Fruit fly (Drosophila melanogaster) whole organism, embryonic: Measurements from ENCODE around the gene CSN6.

Experiments used
- Asciz ChIP-seq: fragments of 200-800 bp; sonication (Bioruptor generic); optimal IDR thresholded peaks from 2 replicates; lab custom pipeline; 2017; ENCODE audit warnings: missing biosample characterization, mild to moderate bottlenecking, missing genetic modification characterization, missing genetic modification reagents
- Atf-2 ChIP-seq: fragments of 200-800 bp; sonication (Bioruptor generic); optimal IDR thresholded peaks from 2 replicates; lab custom pipeline; 2016; ENCODE audit warnings: missing biosample characterization, missing genetic modification characterization
- Atf3 ChIP-seq: fragments of 200-800 bp; sonication (Bioruptor generic); optimal IDR thresholded peaks from 3 replicates; lab custom pipeline; 2016; ENCODE audit warnings: missing biosample characterization, missing genetic modification characterization
- Awh ChIP-seq: fragments of 200-800 bp; sonication (Bioruptor generic); IDR thresholded peaks from 2 replicates; pipeline ENCODE4, ENCODE4 v1.3.6; 2022; ENCODE audit warnings: missing biosample characterization, missing genetic modification characterization
- CG10565 ChIP-seq: fragments of 200-800 bp; sonication (Bioruptor generic); optimal IDR thresholded peaks from 3 replicates; lab custom pipeline; 2016; ENCODE audit warnings: missing biosample characterization, mild to moderate bottlenecking, missing genetic modification characterization
- CG11247 ChIP-seq: fragments of 200-800 bp; sonication (Bioruptor generic); IDR thresholded peaks from 2 replicates; pipeline ENCODE4 v1.3.6; 2022; ENCODE audit warnings: missing biosample characterization, missing genetic modification characterization
- CG12236 ChIP-seq: fragments of 200-800 bp; sonication (Bioruptor generic); optimal IDR thresholded peaks from 2 replicates; lab custom pipeline; 2016; ENCODE audit warnings: missing biosample characterization, missing genetic modification characterization
- CG12391 ChIP-seq: fragments of 200-800 bp; sonication (Bioruptor generic); optimal IDR thresholded peaks from 3 replicates; lab custom pipeline; 2018; ENCODE audit warnings: missing biosample characterization, mild to moderate bottlenecking, missing genetic modification characterization, moderate library complexity
- CG12769 ChIP-seq: fragments of 200-800 bp; sonication (Bioruptor generic); optimal IDR thresholded peaks from 2 replicates; lab custom pipeline; 2019; ENCODE audit warnings: missing biosample characterization, mild to moderate bottlenecking, missing genetic modification characterization, moderate library complexity
- CG14710 ChIP-seq: fragments of 200-800 bp; sonication (Bioruptor generic); optimal IDR thresholded peaks from 3 replicates; lab custom pipeline; 2019; ENCODE audit warnings: missing biosample characterization, mild to moderate bottlenecking, missing genetic modification characterization, moderate library complexity
- CG16813 ChIP-seq: fragments of 200-800 bp; sonication (Bioruptor generic); IDR thresholded peaks from 3 replicates; pipeline ENCODE4 v1.3.6; 2022; ENCODE audit warnings: missing biosample characterization, missing genetic modification characterization; ENCODE audit not compliant: partially characterized antibody
- CG17912 ChIP-seq: fragments of 200-800 bp; sonication (Bioruptor generic); optimal IDR thresholded peaks from 2 replicates; lab custom pipeline; 2018; ENCODE audit warnings: missing biosample characterization, mild to moderate bottlenecking, missing genetic modification characterization
- CG1792 ChIP-seq: fragments of 200-800 bp; sonication (Bioruptor generic); optimal IDR thresholded peaks from 2 replicates; lab custom pipeline; 2016; ENCODE audit warnings: missing biosample characterization, missing genetic modification characterization
- CG2116 ChIP-seq: fragments of 200-800 bp; sonication (Bioruptor generic); optimal IDR thresholded peaks from 3 replicates; lab custom pipeline; 2018; ENCODE audit warnings: missing biosample characterization, mild to moderate bottlenecking, missing genetic modification characterization
- CG2678 ChIP-seq: fragments of 200-800 bp; sonication (Bioruptor generic); optimal IDR thresholded peaks from 3 replicates; lab custom pipeline; 2019; ENCODE audit warnings: missing biosample characterization, mild to moderate bottlenecking, missing genetic modification characterization, moderate library complexity
- CG2875 ChIP-seq: fragments of 200-800 bp; sonication (Bioruptor generic); optimal IDR thresholded peaks from 2 replicates; lab custom pipeline; 2017; ENCODE audit warnings: missing biosample characterization, mild to moderate bottlenecking, missing genetic modification characterization, missing genetic modification reagents
- CG3847 ChIP-seq: fragments of 200-800 bp; sonication (Bioruptor generic); IDR thresholded peaks from 2 replicates; pipeline ENCODE4 v1.3.6; 2022; ENCODE audit warnings: missing biosample characterization, missing genetic modification characterization
- CG5953 ChIP-seq: fragments of 200-800 bp; sonication (Bioruptor generic); IDR thresholded peaks from 2 replicates; pipeline ENCODE4 v1.3.6; 2022; ENCODE audit warnings: missing biosample characterization, missing genetic modification characterization
- CTCF ChIP-seq: fragments of 200-800 bp; sonication (Bioruptor generic); optimal IDR thresholded peaks from 2 replicates; lab custom pipeline; 2017; ENCODE audit warnings: missing biosample characterization, mild to moderate bottlenecking, missing genetic modification characterization, moderate library complexity
- CoRest ChIP-seq: fragments of 200-800 bp; sonication (Bioruptor generic); optimal IDR thresholded peaks from 3 replicates; lab custom pipeline; 2018; ENCODE audit warnings: missing biosample characterization, mild to moderate bottlenecking, missing genetic modification characterization, moderate library complexity
- CrebB ChIP-seq: fragments of 200-800 bp; sonication (Bioruptor generic); optimal IDR thresholded peaks from 3 replicates; lab custom pipeline; 2018; ENCODE audit warnings: missing biosample characterization, mild to moderate bottlenecking, missing genetic modification characterization
- D ChIP-seq, 2 experiments: fragments of 200-800 bp in 1 of 2; fragments of >200 bp in 1 of 2; sonication (Bioruptor generic) in 1 of 2; optimal IDR thresholded peaks; 2 replicates in 1 of 2; 3 replicates in 1 of 2; lab custom pipeline; 2017; ENCODE audit warnings: mild to moderate bottlenecking in 1 of 2, missing biosample characterization in 1 of 2, missing genetic modification characterization in 1 of 2, missing genetic modification reagents in 1 of 2
- Hey ChIP-seq: fragments of 200-800 bp; sonication (Bioruptor generic); optimal IDR thresholded peaks from 3 replicates; lab custom pipeline; 2018; ENCODE audit warnings: missing biosample characterization, mild to moderate bottlenecking, missing genetic modification characterization
- Hr51 ChIP-seq, 2 experiments: fragments of 200-800 bp; sonication (Bioruptor generic); optimal IDR thresholded peaks; 2 replicates in 1 of 2; 3 replicates in 1 of 2; lab custom pipeline; 2016 to 2018; ENCODE audit warnings: missing biosample characterization in 2 of 2, missing genetic modification characterization in 2 of 2, mild to moderate bottlenecking in 1 of 2, moderate library complexity in 1 of 2
- NfI ChIP-seq: fragments of 200-800 bp; sonication (Bioruptor generic); optimal IDR thresholded peaks from 3 replicates; lab custom pipeline; 2018; ENCODE audit warnings: missing biosample characterization, mild to moderate bottlenecking, missing genetic modification characterization, moderate library complexity
- Opbp ChIP-seq: fragments of 200-800 bp; sonication (Bioruptor generic); IDR thresholded peaks from 3 replicates; pipeline ENCODE4 v1.3.6; 2022; ENCODE audit warnings: missing biosample characterization, missing genetic modification characterization; ENCODE audit not compliant: partially characterized antibody
- Side ChIP-seq: fragments of 200-800 bp; sonication (Bioruptor generic); optimal IDR thresholded peaks from 2 replicates; lab custom pipeline; 2016; ENCODE audit warnings: missing biosample characterization, missing genetic modification characterization
- cas ChIP-seq: fragments of 200-800 bp; sonication (Bioruptor generic); IDR thresholded peaks from 2 replicates; pipeline ENCODE4 v1.3.6; 2022; ENCODE audit warnings: missing biosample characterization, missing genetic modification characterization
- crol ChIP-seq: fragments of 200-800 bp; sonication (Bioruptor generic); IDR thresholded peaks from 2 replicates; pipeline ENCODE4 v1.3.6; 2022; ENCODE audit warnings: missing biosample characterization, missing genetic modification characterization
- dati ChIP-seq: fragments of 200-800 bp; sonication (Bioruptor generic); IDR thresholded peaks from 2 replicates; pipeline ENCODE4 v1.3.6; 2022; ENCODE audit warnings: missing biosample characterization, missing genetic modification characterization
- dimm ChIP-seq: fragments of 200-800 bp; sonication (Bioruptor generic); IDR thresholded peaks from 2 replicates; pipeline ENCODE4 v1.3.6; 2022; ENCODE audit warnings: missing biosample characterization, missing genetic modification characterization
- dpn ChIP-seq, 2 experiments: fragments of 200-800 bp; sonication (Bioruptor generic); optimal IDR thresholded peaks; 3 replicates each; lab custom pipeline; 2016; ENCODE audit warnings: missing biosample characterization in 2 of 2, missing genetic modification characterization in 2 of 2
- en ChIP-seq: fragments of 200-800 bp; sonication (Bioruptor generic); optimal IDR thresholded peaks from 2 replicates; lab custom pipeline; 2016; ENCODE audit warnings: missing biosample characterization, missing genetic modification characterization
- fd3F ChIP-seq: fragments of 200-800 bp; sonication (Bioruptor generic); optimal IDR thresholded peaks from 2 replicates; lab custom pipeline; 2018; ENCODE audit warnings: missing biosample characterization, mild to moderate bottlenecking, missing genetic modification characterization, moderate library complexity
- fd64A ChIP-seq: fragments of 200-800 bp; sonication (Bioruptor generic); optimal IDR thresholded peaks from 3 replicates; lab custom pipeline; 2018; ENCODE audit warnings: missing biosample characterization, mild to moderate bottlenecking, missing genetic modification characterization
- hkb ChIP-seq, 2 experiments: fragments of 200-800 bp in 1 of 2; fragments of >200 bp in 1 of 2; sonication (Bioruptor generic) in 1 of 2; IDR thresholded peaks in 1 of 2; optimal IDR thresholded peaks in 1 of 2; 2 replicates each; pipeline versions ENCODE4 v1.3.6 to Lab custom; 2017 to 2022; ENCODE audit warnings: missing biosample characterization in 1 of 2, missing genetic modification characterization in 1 of 2
- klu ChIP-seq: fragments of 200-800 bp; sonication (Bioruptor generic); IDR thresholded peaks from 2 replicates; pipeline ENCODE4 v1.3.6; 2022; ENCODE audit warnings: missing biosample characterization, missing genetic modification characterization
- kni ChIP-seq: fragments of 200-800 bp; sonication (Bioruptor generic); optimal IDR thresholded peaks from 3 replicates; lab custom pipeline; 2017; ENCODE audit warnings: mild to moderate bottlenecking, missing biosample characterization, missing genetic modification reagents, missing genetic modification characterization
- lmd ChIP-seq: fragments of 200-800 bp; sonication (Bioruptor generic); IDR thresholded peaks from 2 replicates; pipeline ENCODE4 v1.3.6; 2022; ENCODE audit warnings: missing biosample characterization, missing genetic modification characterization
- mld ChIP-seq: fragments of 200-800 bp; sonication (Bioruptor generic); IDR thresholded peaks from 3 replicates; pipeline ENCODE4 v1.3.6; 2022; ENCODE audit warnings: missing biosample characterization, missing genetic modification characterization; ENCODE audit not compliant: partially characterized antibody
- nerfin-2 ChIP-seq: fragments of 200-800 bp; sonication (Bioruptor generic); IDR thresholded peaks from 2 replicates; pipeline ENCODE4 v1.3.6; 2022; ENCODE audit warnings: missing biosample characterization, missing genetic modification characterization; ENCODE audit not compliant: partially characterized antibody
- odd ChIP-seq: fragments of 200-800 bp; sonication (Bioruptor generic); optimal IDR thresholded peaks from 2 replicates; lab custom pipeline; 2017; ENCODE audit warnings: missing biosample characterization, mild to moderate bottlenecking, missing genetic modification characterization
- pum ChIP-seq: fragments of 200-800 bp; sonication (Bioruptor generic); optimal IDR thresholded peaks from 2 replicates; lab custom pipeline; 2016; ENCODE audit warnings: missing biosample characterization, missing genetic modification characterization
- ranshi ChIP-seq: fragments of 200-800 bp; sonication (Bioruptor generic); IDR thresholded peaks from 2 replicates; pipeline ENCODE4 v1.3.6; 2022; ENCODE audit warnings: missing biosample characterization, missing genetic modification characterization
- rib ChIP-seq: fragments of 200-800 bp; sonication (Bioruptor generic); IDR thresholded peaks from 2 replicates; pipeline ENCODE4 v1.3.6; 2022; ENCODE audit warnings: missing biosample characterization, missing genetic modification characterization
- schlank ChIP-seq: fragments of 200-800 bp; sonication (Bioruptor generic); optimal IDR thresholded peaks from 2 replicates; lab custom pipeline; 2018; ENCODE audit warnings: missing biosample characterization, mild to moderate bottlenecking, missing genetic modification characterization
- stc ChIP-seq: fragments of 200-800 bp; sonication (Bioruptor generic); IDR thresholded peaks from 2 replicates; pipeline ENCODE4 v1.3.6; 2022; ENCODE audit warnings: missing biosample characterization, missing genetic modification characterization
- wdn ChIP-seq: fragments of 200-800 bp; sonication (Bioruptor generic); IDR thresholded peaks from 2 replicates; pipeline ENCODE4 v1.3.6; 2022; ENCODE audit warnings: missing biosample characterization, missing genetic modification characterization
- yki ChIP-seq: fragments of >200 bp; optimal IDR thresholded peaks from 3 replicates; lab custom pipeline; 2018
- zf30C ChIP-seq: fragments of 200-800 bp; sonication (Bioruptor generic); optimal IDR thresholded peaks from 3 replicates; lab custom pipeline; 2018; ENCODE audit warnings: missing biosample characterization, mild to moderate bottlenecking, missing genetic modification characterization

The CSN6 gene

DNA sequence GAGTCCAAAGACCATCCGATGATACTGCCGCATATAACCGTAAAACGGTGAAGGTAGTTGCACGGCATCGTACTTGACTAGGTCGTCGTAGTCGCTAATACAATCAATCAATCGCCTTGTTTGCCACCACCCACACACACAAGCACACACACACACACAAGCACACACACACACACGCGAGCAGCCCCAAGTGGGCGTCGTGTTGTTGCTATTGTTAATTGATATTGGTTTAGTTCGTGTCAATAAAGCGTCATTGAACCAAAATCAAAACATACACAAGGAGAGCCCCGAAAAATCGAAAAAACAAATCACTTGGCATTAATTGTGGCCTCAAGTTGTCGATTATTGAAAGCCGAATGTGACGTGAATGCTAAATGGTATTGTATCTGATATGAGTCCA is 15.9 kb downstream of the CSN6 start (continued):
- peak; percentile 32 for TF ChIP-seq Side (GFP tag; lab: Kevin White, UChicago)
- peak; percentile 26; the same call in 1 of the 2 replicates for TF ChIP-seq stc
- TF ChIP-seq CG2678 (tag; lab: Kevin White, UChicago) = peak; percentile 68
- peak; percentile 52; the same call in 1 of the 2 replicates for TF ChIP-seq CG11247 (GFP tag; lab: Robert Waterston, UW)
- peak; percentile 46 for TF ChIP-seq schlank (tag; lab: Kevin White, UChicago)
- no peak for TF ChIP-seq klu (GFP tag; lab: Robert Waterston, UW)
- peak; percentile 80 for TF ChIP-seq Awh (GFP tag; lab: Robert Waterston, UW)
- peak; percentile 11 for TF ChIP-seq CG12391 (tag; lab: Kevin White, UChicago)
- TF ChIP-seq dati (GFP tag; lab: Robert Waterston, UW) = no peak
- TF ChIP-seq crol = no peak
- TF ChIP-seq CG5953 (GFP tag; lab: Robert Waterston, UW) = no peak
- no peak for TF ChIP-seq zf30C (GFP tag; lab: Kevin White, UChicago)
- no peak for TF ChIP-seq yki (lab: Kevin White, UChicago)
- TF ChIP-seq Asciz (GFP tag; lab: Kevin White, UChicago) = peak; percentile 65
- peak; percentile 12 for TF ChIP-seq en (GFP tag; lab: Kevin White, UChicago)
- TF ChIP-seq nerfin-2 (GFP tag; lab: Robert Waterston, UW) = no peak
- TF ChIP-seq CG10565 (GFP tag; lab: Kevin White, UChicago) = no peak
- TF ChIP-seq CG17912 (GFP tag; lab: Kevin White, UChicago) = no peak
- TF ChIP-seq CG12769 (tag; lab: Kevin White, UChicago) = peak; percentile 63
- TF ChIP-seq CrebB (tag; lab: Kevin White, UChicago) = peak; percentile 12
- TF ChIP-seq CG2875 (GFP tag; lab: Kevin White, UChicago) = peak; percentile 27
- TF ChIP-seq CoRest (tag; lab: Kevin White, UChicago) = peak; percentile 26
- TF ChIP-seq dpn (GFP tag; optimal IDR thresholded peaks at IDR 0.05; lab: Kevin White, UChicago) = peak in 1 of 2 experiments; percentile 47
- peak; percentile 18 for TF ChIP-seq odd (GFP tag; lab: Kevin White, UChicago)
- TF ChIP-seq D (optimal IDR thresholded peaks at IDR 0.05; lab: Kevin White, UChicago) = no peak
- peak; percentile 1 for TF ChIP-seq D (GFP tag; optimal IDR thresholded peaks at IDR 0.05; lab: Kevin White, UChicago)
- TF ChIP-seq rib (GFP tag; lab: Robert Waterston, UW) = no peak
- TF ChIP-seq Atf3 (GFP tag; lab: Kevin White, UChicago) = no peak
- no peak for TF ChIP-seq CG3847 (GFP tag; lab: Robert Waterston, UW)
- no peak for TF ChIP-seq CG16813
- TF ChIP-seq fd64A = peak; percentile 70
- no peak for TF ChIP-seq Hey (tag; lab: Kevin White, UChicago)
- TF ChIP-seq wdn (GFP tag; lab: Robert Waterston, UW) = no peak
- TF ChIP-seq Hr51 (GFP tag; optimal IDR thresholded peaks at IDR 0.05; lab: Kevin White, UChicago) = no peak
- TF ChIP-seq mld (GFP tag; lab: Robert Waterston, UW) = no peak
- TF ChIP-seq hkb (optimal IDR thresholded peaks at IDR 0.05; lab: Kevin White, UChicago) = no peak
- peak; percentile 76 for TF ChIP-seq hkb (GFP tag; IDR thresholded peaks at IDR 0.05; lab: Robert Waterston, UW)
- TF ChIP-seq NfI (GFP tag; lab: Kevin White, UChicago) = peak; percentile 11
- peak; percentile 26 for TF ChIP-seq Atf-2 (GFP tag; lab: Kevin White, UChicago)
- no peak for TF ChIP-seq CTCF (GFP tag; lab: Kevin White, UChicago)
- no peak for TF ChIP-seq dimm (GFP tag; lab: Robert Waterston, UW)
- TF ChIP-seq ranshi (GFP tag; lab: Robert Waterston, UW) = peak; percentile 42; the same call in 1 of the 2 replicates
- peak; percentile 69 for TF ChIP-seq kni (GFP tag; lab: Kevin White, UChicago)
- no peak for TF ChIP-seq Opbp (GFP tag; lab: Robert Waterston, UW)
- TF ChIP-seq pum = no peak
- TF ChIP-seq lmd (GFP tag; lab: Robert Waterston, UW) = no peak
- TF ChIP-seq CG1792 (GFP tag; lab: Kevin White, UChicago) = peak; percentile 25
- TF ChIP-seq fd3F (GFP tag; lab: Kevin White, UChicago) = peak; percentile 37
- peak; percentile 34 for TF ChIP-seq CG14710 (tag; lab: Kevin White, UChicago)
- no peak for TF ChIP-seq cas (GFP tag; lab: Robert Waterston, UW)
- peak; percentile 31 for TF ChIP-seq CG2116 (GFP tag; lab: Kevin White, UChicago)
- TF ChIP-seq CG12236 (GFP tag; lab: Kevin White, UChicago) = peak; percentile 53
